Fruit fly (Drosophila melanogaster): ENCODE data around the gene Task6.
A peak's percentile ranks its signal among the peaks of the same experiment; 100 is the strongest.

The Task6 gene

dm6 chr3R:13713541-13713940 lies 39.2 kb upstream of the Task6 start (continued):
- TF ChIP-seq Dll (GFP tag; IDR thresholded peaks at IDR 0.05; ENCODE audit: partially characterized antibody) (no peak), dm (GFP tag; optimal IDR thresholded peaks at IDR 0.05) (no peak), Ptx1 (GFP tag; IDR thresholded peaks at IDR 0.05) (peak; percentile 57), CG8359 (GFP tag; optimal IDR thresholded peaks at IDR 0.05; ENCODE audit: borderline replicate concordance) (peak; percentile 12), cwo (GFP tag; optimal IDR thresholded peaks at IDR 0.05) (peak; percentile 7), CG10209 (GFP tag; optimal IDR thresholded peaks at IDR 0.05) (peak; percentile 37), nau (GFP tag; optimal IDR thresholded peaks at IDR 0.05) (peak; percentile 15), fu2 (GFP tag; optimal IDR thresholded peaks at IDR 0.05) (no peak), lilli (GFP tag; optimal IDR thresholded peaks at IDR 0.05) (no peak), CG2199 (GFP tag; IDR thresholded peaks at IDR 0.05) (no peak), Taf1 (GFP tag; IDR thresholded peaks at IDR 0.05) (no peak), CG9727 (GFP tag; optimal IDR thresholded peaks at IDR 0.05) (peak; percentile 75), ATbp (GFP tag; optimal IDR thresholded peaks at IDR 0.05) (peak; percentile 48), grau (tag; optimal IDR thresholded peaks at IDR 0.05) (peak; percentile 50), CG15696 (tag; optimal IDR thresholded peaks at IDR 0.05) (peak; percentile 62), CG12769 (tag; optimal IDR thresholded peaks at IDR 0.05) (no peak), Hr3 (GFP tag; optimal IDR thresholded peaks at IDR 0.05) (peak; percentile 18), Meics (GFP tag; optimal IDR thresholded peaks at IDR 0.05) (peak; percentile 26), CG2712 (tag; optimal IDR thresholded peaks at IDR 0.05) (peak; percentile 75), PHDP (tag; optimal IDR thresholded peaks at IDR 0.05) (peak; percentile 45), CG17612 (GFP tag; IDR thresholded peaks at IDR 0.05) (no peak), run (tag; optimal IDR thresholded peaks at IDR 0.05) (no peak), NFAT (GFP tag; IDR thresholded peaks at IDR 0.05) (no peak), trh (GFP tag; optimal IDR thresholded peaks at IDR 0.05) (no peak)

DNA sequence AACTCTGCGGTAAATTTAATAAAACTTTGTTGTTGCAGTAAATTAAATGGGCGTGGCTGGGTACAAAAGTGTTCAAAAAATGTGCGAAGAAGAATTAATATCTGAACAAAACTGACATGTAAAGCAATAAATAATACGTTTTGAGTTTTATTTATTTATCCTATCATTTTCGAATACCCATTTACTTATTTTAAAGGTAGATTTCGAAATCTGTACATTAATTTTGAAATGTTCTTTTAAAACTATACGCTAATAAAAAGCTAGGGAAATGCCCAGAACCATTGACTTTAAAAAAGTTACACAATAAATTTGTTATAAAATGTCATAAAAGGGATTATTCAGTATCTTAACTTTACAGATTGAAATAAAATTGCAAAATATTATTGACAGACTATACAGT lies 37.4 kb upstream of the Task6 start, which contains the start of the genes primo-1 and primo-2:
Gene primo-1, minus strand, starts transcription at position 101 of the 400 bp plus-strand sequence.
Gene primo-2, minus strand, starts transcription at position 101 of the 400 bp plus-strand sequence.
- no peak for TF ChIP-seq sisA (GFP tag; IDR thresholded peaks at IDR 0.05)
- no peak for TF ChIP-seq CG1233 (GFP tag; optimal IDR thresholded peaks at IDR 0.05)
- no peak for TF ChIP-seq H15 (GFP tag; IDR thresholded peaks at IDR 0.05)
- no peak for TF ChIP-seq CG33213 (GFP tag; optimal IDR thresholded peaks at IDR 0.05)
- no peak for TF ChIP-seq CG32767 (GFP tag; IDR thresholded peaks at IDR 0.05)
- TF ChIP-seq sc (optimal IDR thresholded peaks at IDR 0.05): no peak
- TF ChIP-seq sc (GFP tag; optimal IDR thresholded peaks at IDR 0.05): no peak
- TF ChIP-seq ci (GFP tag; IDR thresholded peaks at IDR 0.05): no peak
- no peak for TF ChIP-seq CG4820 (GFP tag; optimal IDR thresholded peaks at IDR 0.05)
- TF ChIP-seq Taf1 (GFP tag; IDR thresholded peaks at IDR 0.05): no peak
- TF ChIP-seq eve (GFP tag; optimal IDR thresholded peaks at IDR 0.05): no peak
- TF ChIP-seq Ets97D (GFP tag; optimal IDR thresholded peaks at IDR 0.05): no peak
- no peak for TF ChIP-seq sd (tag; optimal IDR thresholded peaks at IDR 0.05)
- TF ChIP-seq cwo (GFP tag; optimal IDR thresholded peaks at IDR 0.05): no peak
- TF ChIP-seq CG10543 (GFP tag; optimal IDR thresholded peaks at IDR 0.05): no peak
- TF ChIP-seq CG6175 (GFP tag; IDR thresholded peaks at IDR 0.05): no peak
- TF ChIP-seq CG17186 (GFP tag; optimal IDR thresholded peaks at IDR 0.05): no peak
- TF ChIP-seq NC2α (GFP tag; optimal IDR thresholded peaks at IDR 0.05): no peak
- no peak for TF ChIP-seq ERR (GFP tag; optimal IDR thresholded peaks at IDR 0.05)
- TF ChIP-seq CG2875 (GFP tag; optimal IDR thresholded peaks at IDR 0.05): no peak
- TF ChIP-seq az2 (GFP tag; optimal IDR thresholded peaks at IDR 0.05): no peak
